Worm (Caenorhabditis elegans) whole organism, L3 larva: ENCODE results near the gene fkh-5.

Source experiments
- ZK546.5 ChIP-seq: sonication (generic microtip); optimal IDR thresholded peaks from 2 replicates; lab custom pipeline; 2017; ENCODE audit warnings: missing biosample characterization, missing genetic modification characterization
- ama-1 ChIP-seq: fragments of 150-350 bp; optimal IDR thresholded peaks from 2 replicates; lab custom pipeline; 2018
- elt-1 ChIP-seq: fragments of 150-350 bp; optimal IDR thresholded peaks from 2 replicates; lab custom pipeline; 2014; ENCODE audit warnings: missing biosample characterization, missing genetic modification characterization
- elt-3 ChIP-seq, 3 experiments: fragments of 150-350 bp in 1 of 3; sonication (generic microtip) in 2 of 3; optimal IDR thresholded peaks; 2 replicates in 2 of 3; 4 replicates in 1 of 3; lab custom pipeline; 2014 to 2017; ENCODE audit warnings: missing biosample characterization in 3 of 3, missing genetic modification characterization in 3 of 3
- jun-1 ChIP-seq: fragments of 150-350 bp; optimal IDR thresholded peaks from 2 replicates; lab custom pipeline; 2014; ENCODE audit warnings: missing biosample characterization, missing genetic modification reagents, missing genetic modification characterization
- lsy-12 ChIP-seq: sonication (generic microtip); optimal IDR thresholded peaks from 2 replicates; lab custom pipeline; 2016; ENCODE audit warnings: mild to moderate bottlenecking, missing genetic modification characterization, missing compliant biosample characterization
- nhr-237 ChIP-seq: fragments of 150-350 bp; optimal IDR thresholded peaks from 2 replicates; lab custom pipeline; 2014; ENCODE audit warnings: missing biosample characterization, missing genetic modification characterization
- nhr-28 ChIP-seq: fragments of 150-350 bp; optimal IDR thresholded peaks from 2 replicates; lab custom pipeline; 2014; ENCODE audit warnings: missing biosample characterization, missing genetic modification characterization
- nhr-67 ChIP-seq: fragments of 150-350 bp; optimal IDR thresholded peaks from 2 replicates; lab custom pipeline; 2014; ENCODE audit warnings: missing biosample characterization, missing genetic modification characterization
- nhr-77 ChIP-seq: fragments of 150-350 bp; optimal IDR thresholded peaks from 2 replicates; lab custom pipeline; 2014; ENCODE audit warnings: missing biosample characterization, missing genetic modification characterization
- zag-1 ChIP-seq: fragments of 150-350 bp; optimal IDR thresholded peaks from 2 replicates; lab custom pipeline; 2014; ENCODE audit warnings: missing biosample characterization, missing genetic modification characterization

ce11 chrIII:4808089-4808488, 36.4 kb upstream of the fkh-5 start:
- no peak for TF ChIP-seq elt-1 (tag; lab: Kevin White, UChicago)
- no peak for TF ChIP-seq nhr-67 (tag; lab: Kevin White, UChicago)
- no peak for TF ChIP-seq lsy-12 (tag; lab: Kevin White, UChicago)
- no peak for TF ChIP-seq nhr-237 (tag; lab: Kevin White, UChicago)
- no peak for TF ChIP-seq jun-1 (tag; lab: Kevin White, UChicago)
- no peak for TF ChIP-seq ZK546.5
- no peak for TF ChIP-seq nhr-28 (tag; lab: Kevin White, UChicago)
- no peak for TF ChIP-seq ama-1 (lab: Kevin White, UChicago)
- no peak for TF ChIP-seq nhr-77 (tag; lab: Kevin White, UChicago)
- TF ChIP-seq elt-3 (tag; optimal IDR thresholded peaks at IDR 0.05; lab: Kevin White, UChicago): no peak
- no peak for TF ChIP-seq zag-1 (tag; lab: Kevin White, UChicago)
